Worm (Caenorhabditis elegans): ENCODE data around the gene plp-2.

- TF ChIP-seq hmbx-1 (tag; optimal IDR thresholded peaks at IDR 0.05), result no peak
- no peak for TF ChIP-seq hnd-1 (tag; optimal IDR thresholded peaks at IDR 0.05)
- TF ChIP-seq ama-1 (optimal IDR thresholded peaks at IDR 0.05), result no peak
- TF ChIP-seq F13C5.2 (tag; optimal IDR thresholded peaks at IDR 0.05), result no peak
- no peak for TF ChIP-seq flt-1 (GFP tag; IDR thresholded peaks at IDR 0.05)
- no peak for TF ChIP-seq scrt-1 (GFP tag; IDR thresholded peaks at IDR 0.05)
- no peak for TF ChIP-seq tbx-11 (GFP tag; IDR thresholded peaks at IDR 0.05)
- no peak for TF ChIP-seq ets-7 (tag; optimal IDR thresholded peaks at IDR 0.05)
- TF ChIP-seq ceh-13 (GFP tag; optimal IDR thresholded peaks at IDR 0.05), result no peak
Measured at ce11 chrX:15016102-15016501, 33.5 kb upstream of the plp-2 start.

Data from whole organism, early embryonic.